Worm (Caenorhabditis elegans): ENCODE results near the gene T04C12.1.

Gene T04C12.1

DNA sequence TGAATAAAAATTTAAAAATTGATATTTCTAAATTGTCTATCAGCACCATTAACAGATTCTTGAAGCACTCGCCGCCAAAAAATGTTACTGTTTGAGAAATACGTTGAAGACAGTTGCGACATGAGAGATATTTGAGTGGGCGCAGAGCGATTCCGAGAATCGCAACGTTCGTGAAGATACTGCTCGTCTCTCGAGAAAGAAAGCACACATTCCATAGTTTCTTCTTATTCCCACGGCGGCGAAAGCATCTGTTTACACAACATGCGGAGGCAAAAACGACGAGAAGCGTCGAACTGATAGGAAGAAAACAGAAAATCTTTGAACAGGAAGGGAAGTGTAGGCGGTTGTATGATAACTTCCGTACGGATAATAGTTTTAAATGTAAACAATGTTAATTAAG is 23.4 kb upstream of the T04C12.1 start:
- TF ChIP-seq flt-1 (GFP tag; IDR thresholded peaks at IDR 0.05): no peak
- TF ChIP-seq ztf-23 (GFP tag; IDR thresholded peaks at IDR 0.05): no peak
- peak; percentile 23 for TF ChIP-seq cog-1 (tag; optimal IDR thresholded peaks at IDR 0.05)
- TF ChIP-seq med-1 (GFP tag; optimal IDR thresholded peaks at IDR 0.05; ENCODE audit: insufficient read depth): no peak
- TF ChIP-seq ref-1 (GFP tag; conservative IDR thresholded peaks at IDR 0.05): no peak

DNA sequence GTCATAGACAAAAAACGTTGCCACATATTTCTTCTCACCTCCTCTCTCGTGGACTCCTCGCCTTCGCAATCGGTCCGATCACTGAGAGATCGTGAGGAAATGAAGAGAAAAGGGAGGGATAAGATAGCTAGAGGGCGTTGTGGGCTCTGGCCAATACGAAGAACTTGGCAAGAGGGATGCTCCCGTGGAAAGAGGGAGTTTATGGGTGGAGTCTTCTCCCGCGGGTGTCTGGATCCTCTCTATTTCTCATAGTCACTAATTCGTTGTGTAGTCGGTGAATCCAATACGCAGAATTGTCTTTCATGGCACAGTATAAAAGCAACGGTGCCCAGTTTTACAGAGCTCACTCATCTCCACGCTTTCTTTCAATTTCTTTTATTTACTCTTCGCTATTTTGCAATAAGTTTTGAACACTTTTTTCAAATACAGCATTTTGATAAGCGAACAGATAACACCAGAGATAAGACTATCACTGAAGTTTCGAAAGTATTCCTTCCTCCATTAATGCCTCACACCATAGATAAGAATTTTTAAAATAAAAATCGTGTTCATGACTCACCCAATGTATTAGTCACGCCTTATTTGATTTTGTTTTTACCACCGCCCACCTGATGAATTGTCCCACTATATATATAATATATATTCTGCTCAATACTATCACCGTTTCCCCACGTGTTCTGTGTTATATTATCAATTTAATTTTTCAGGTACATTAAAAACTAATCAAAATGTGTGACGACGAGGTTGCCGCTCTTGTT is 21.5 kb upstream of the T04C12.1 start, which contains the start of gene act-1:
Gene act-1 (plus strand): TSS at position 708 of the 758 bp plus-strand sequence.
- TF ChIP-seq flt-1 (GFP tag; IDR thresholded peaks at IDR 0.05): 0 out of 2 replicates have a peak, but pooled peaks have one; percentile 27
- TF ChIP-seq cog-1 (tag; optimal IDR thresholded peaks at IDR 0.05): no peak
- TF ChIP-seq ref-1 (GFP tag; conservative IDR thresholded peaks at IDR 0.05): no peak

DNA sequence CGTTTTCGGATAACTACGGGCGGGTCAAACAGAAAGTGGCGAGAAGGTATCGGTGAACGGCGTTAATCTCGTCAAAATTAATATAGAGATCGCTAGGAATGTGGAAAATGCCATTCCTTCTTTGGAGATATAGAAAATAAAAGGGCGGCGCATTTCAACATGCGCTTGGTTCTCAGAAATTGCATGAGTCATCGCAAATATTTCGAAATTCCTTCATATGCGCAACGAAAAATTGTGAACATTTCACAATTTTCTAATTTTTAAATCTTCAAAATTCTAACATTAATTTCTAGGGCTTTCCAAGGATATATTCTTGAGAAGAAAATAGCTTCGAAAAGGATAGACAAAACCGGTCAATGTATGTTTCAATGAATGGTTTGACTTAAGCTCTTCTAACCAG is 19.8 kb upstream of the T04C12.1 start:
- TF ChIP-seq tab-1 (GFP tag; IDR thresholded peaks at IDR 0.05) (no peak), flt-1 (GFP tag; IDR thresholded peaks at IDR 0.05) (no peak), med-1 (GFP tag; optimal IDR thresholded peaks at IDR 0.05; ENCODE audit: insufficient read depth) (no peak), klf-2 (GFP tag; conservative IDR thresholded peaks at IDR 0.05) (no peak), ref-1 (GFP tag; conservative IDR thresholded peaks at IDR 0.05) (no peak), cog-1 (tag; optimal IDR thresholded peaks at IDR 0.05) (no peak), ztf-23 (GFP tag; IDR thresholded peaks at IDR 0.05) (no peak), ztf-29 (GFP tag; IDR thresholded peaks at IDR 0.05) (no peak), T22C8.4 (GFP tag; IDR thresholded peaks at IDR 0.05) (no peak)

DNA sequence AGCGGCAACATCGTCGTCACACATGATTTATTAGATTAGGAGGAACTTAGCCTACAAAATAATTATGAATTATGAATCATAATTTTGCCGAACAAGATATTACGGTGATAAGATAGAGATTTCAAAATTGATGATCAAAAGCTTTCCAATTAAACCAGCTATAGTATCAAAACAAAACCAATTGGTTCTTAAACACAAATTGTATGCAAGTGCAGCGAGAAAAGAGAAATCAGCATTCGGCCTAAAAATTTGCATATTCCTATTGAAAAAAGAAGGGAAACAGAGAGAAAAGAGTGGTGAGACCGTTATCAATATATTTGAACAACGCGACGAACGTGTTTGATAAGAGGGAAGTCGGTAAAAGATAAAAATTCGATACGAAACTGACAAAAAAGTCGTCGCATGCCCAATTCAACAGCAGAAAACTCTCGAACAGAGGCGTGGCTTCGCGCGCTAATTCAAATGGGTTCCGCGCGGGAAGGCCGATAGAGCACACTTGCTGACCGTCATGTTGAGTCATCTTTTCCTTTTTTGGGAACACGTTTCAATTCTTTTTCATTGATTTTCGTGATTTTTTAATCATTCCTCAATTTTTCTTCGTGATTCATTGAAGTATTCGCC is 19.1 kb upstream of the T04C12.1 start, which contains the start of gene act-2:
Gene act-2 (minus strand): TSS at position 51 of the 621 bp plus-strand sequence.
- TF ChIP-seq T22C8.4 (GFP tag; IDR thresholded peaks at IDR 0.05) (no peak), flt-1 (GFP tag; IDR thresholded peaks at IDR 0.05) (peak; percentile 53; the same call in 1 of the 2 replicates), tab-1 (GFP tag; IDR thresholded peaks at IDR 0.05) (no peak), ztf-23 (GFP tag; IDR thresholded peaks at IDR 0.05) (peak; percentile 14; the same call in 1 of the 2 replicates), ztf-29 (GFP tag; IDR thresholded peaks at IDR 0.05) (no peak), cog-1 (tag; optimal IDR thresholded peaks at IDR 0.05) (peak; percentile 28), med-1 (GFP tag; optimal IDR thresholded peaks at IDR 0.05; ENCODE audit: insufficient read depth) (no peak), ref-1 (GFP tag; conservative IDR thresholded peaks at IDR 0.05) (no peak), klf-2 (GFP tag; conservative IDR thresholded peaks at IDR 0.05) (no peak)

DNA sequence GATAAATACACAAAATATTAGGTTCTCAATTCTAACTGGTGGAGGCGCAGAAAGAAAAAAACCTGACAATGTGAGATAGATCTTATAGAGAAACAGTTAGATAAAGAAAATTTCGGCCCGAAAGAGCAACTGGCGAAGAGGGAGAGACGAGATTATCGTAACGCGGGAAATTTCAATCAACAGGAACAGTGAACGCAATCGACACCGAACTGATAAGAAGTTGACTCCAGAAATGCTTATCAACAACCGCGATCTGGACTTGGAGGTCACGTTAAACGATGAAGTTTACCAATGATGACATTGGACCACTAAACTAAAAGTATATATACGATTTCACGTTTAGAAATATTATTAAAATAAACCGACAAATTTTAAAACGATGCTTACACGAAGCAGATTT is 17.3 kb upstream of the T04C12.1 start:
- TF ChIP-seq tab-1 (GFP tag; IDR thresholded peaks at IDR 0.05): no peak
- TF ChIP-seq cog-1 (tag; optimal IDR thresholded peaks at IDR 0.05): no peak
- TF ChIP-seq ztf-23 (GFP tag; IDR thresholded peaks at IDR 0.05): no peak
- no peak for TF ChIP-seq klf-2 (GFP tag; conservative IDR thresholded peaks at IDR 0.05)
- TF ChIP-seq ztf-29 (GFP tag; IDR thresholded peaks at IDR 0.05): no peak
- TF ChIP-seq T22C8.4 (GFP tag; IDR thresholded peaks at IDR 0.05): no peak
- TF ChIP-seq med-1 (GFP tag; optimal IDR thresholded peaks at IDR 0.05; ENCODE audit: insufficient read depth): no peak
- TF ChIP-seq flt-1 (GFP tag; IDR thresholded peaks at IDR 0.05): no peak
- TF ChIP-seq ref-1 (GFP tag; conservative IDR thresholded peaks at IDR 0.05): no peak

DNA sequence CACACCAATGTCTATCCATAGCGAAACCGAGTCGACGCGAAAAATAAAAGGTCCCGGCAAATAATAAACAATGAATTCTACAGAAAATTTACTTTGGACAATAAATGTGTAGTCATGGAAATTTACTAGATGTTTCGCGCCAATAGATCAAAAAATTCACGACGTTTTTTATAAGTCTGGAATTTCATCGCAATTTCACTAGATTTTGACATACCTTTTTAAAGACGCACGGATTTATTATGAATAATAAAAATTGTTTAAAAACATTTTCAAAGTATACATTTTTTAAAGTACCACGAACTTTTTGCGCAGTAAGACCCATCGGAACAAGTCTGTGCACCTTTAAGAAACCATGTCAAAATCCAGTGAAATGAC is 16.9 kb upstream of the T04C12.1 start:
- TF ChIP-seq tab-1 (GFP tag; IDR thresholded peaks at IDR 0.05) (no peak), ztf-29 (GFP tag; IDR thresholded peaks at IDR 0.05) (no peak), ztf-23 (GFP tag; IDR thresholded peaks at IDR 0.05) (no peak), T22C8.4 (GFP tag; IDR thresholded peaks at IDR 0.05) (no peak), flt-1 (GFP tag; IDR thresholded peaks at IDR 0.05) (no peak), klf-2 (GFP tag; conservative IDR thresholded peaks at IDR 0.05) (no peak), ref-1 (GFP tag; conservative IDR thresholded peaks at IDR 0.05) (no peak), cog-1 (tag; optimal IDR thresholded peaks at IDR 0.05) (no peak), med-1 (GFP tag; optimal IDR thresholded peaks at IDR 0.05; ENCODE audit: insufficient read depth) (no peak)

DNA sequence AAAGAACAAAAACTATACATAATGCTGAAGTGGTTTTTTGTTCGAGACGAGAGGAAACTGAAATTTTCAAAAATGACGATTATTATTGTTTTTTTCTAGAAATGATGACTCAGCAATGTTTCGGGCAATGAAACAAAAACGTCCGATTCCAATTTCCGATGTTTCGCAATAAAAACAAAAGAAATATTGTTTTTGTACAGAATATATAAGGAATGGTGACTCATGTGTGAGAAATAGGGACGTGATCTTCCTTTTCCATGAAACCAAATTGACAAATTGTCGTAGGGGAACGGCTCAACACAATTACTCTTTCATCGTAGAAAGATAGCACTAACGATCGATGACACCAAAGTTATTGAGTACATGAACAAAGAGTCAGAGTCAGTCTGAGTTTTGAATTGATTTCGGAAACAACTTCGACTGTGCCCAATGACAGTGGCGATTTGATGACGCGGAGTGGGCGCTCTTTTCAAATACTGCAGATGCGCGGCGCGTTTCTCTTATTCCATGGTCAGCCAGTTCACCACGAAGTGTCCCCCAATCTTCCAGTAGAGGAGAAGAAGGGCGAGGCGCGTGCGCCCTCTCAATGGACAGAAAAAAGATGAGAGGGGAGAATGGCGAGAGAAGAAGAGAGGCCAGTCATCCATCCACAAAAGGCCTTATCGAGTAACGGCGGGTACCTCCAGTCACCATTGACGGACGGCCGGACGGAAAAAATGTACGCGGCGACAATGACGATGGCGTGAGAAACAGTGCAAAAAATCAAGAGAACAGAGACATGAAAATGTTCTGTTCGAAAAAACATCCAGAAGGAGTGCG is 16.3 kb upstream of the T04C12.1 start:
- TF ChIP-seq ref-1 (GFP tag; conservative IDR thresholded peaks at IDR 0.05) (no peak), tab-1 (GFP tag; IDR thresholded peaks at IDR 0.05) (no peak), ztf-29 (GFP tag; IDR thresholded peaks at IDR 0.05) (no peak), flt-1 (GFP tag; IDR thresholded peaks at IDR 0.05) (peak; percentile 48; the same call in 1 of the 2 replicates), klf-2 (GFP tag; conservative IDR thresholded peaks at IDR 0.05) (no peak), med-1 (GFP tag; optimal IDR thresholded peaks at IDR 0.05; ENCODE audit: insufficient read depth) (no peak), cog-1 (tag; optimal IDR thresholded peaks at IDR 0.05) (no peak)

DNA sequence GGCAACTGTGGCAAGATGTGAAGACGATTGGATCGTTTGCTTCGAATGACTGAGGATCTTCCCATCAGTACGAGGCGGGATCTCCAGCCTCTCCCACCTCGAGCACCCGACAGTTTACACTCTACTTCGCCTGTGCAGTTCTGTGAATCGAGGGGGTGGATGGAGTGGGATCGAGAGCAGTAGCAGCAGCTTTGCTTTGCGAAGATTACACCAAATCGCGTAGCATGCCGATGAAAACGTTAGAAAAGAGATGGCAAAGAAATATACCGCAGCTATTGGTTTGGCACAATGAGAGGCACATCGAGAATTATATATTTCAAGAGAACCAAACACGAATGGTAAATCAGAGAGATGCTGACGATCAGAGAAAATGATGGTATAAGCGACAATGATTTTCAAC is 15.4 kb upstream of the T04C12.1 start, which contains the start of gene act-3:
Gene act-3 (minus strand): TSS at position 51 of the 400 bp plus-strand sequence.
- TF ChIP-seq ref-1 (GFP tag; conservative IDR thresholded peaks at IDR 0.05): no peak
- TF ChIP-seq ztf-29 (GFP tag; IDR thresholded peaks at IDR 0.05): no peak
- peak; percentile 35 for TF ChIP-seq cog-1 (tag; optimal IDR thresholded peaks at IDR 0.05)

DNA sequence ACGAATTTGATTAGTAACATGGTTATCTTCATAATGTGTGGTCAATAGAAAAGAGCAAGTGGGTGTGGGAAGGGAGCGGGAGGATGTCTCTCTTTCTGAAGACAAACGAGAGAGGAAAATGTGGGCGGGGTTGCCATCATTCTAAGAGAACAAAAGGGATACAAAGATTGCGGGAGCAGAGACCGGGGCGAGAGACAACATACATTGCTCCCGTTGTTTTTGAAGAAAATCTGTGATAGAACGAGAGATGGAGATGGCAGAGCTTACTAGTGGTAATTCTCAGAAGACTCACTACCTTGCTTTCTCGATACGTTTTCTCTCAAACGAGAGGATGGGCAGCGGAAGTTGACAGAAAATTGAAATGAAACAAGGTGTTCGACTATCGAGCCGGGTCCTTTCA is 14.3 kb upstream of the T04C12.1 start:
- TF ChIP-seq ref-1 (GFP tag; conservative IDR thresholded peaks at IDR 0.05) (no peak), klf-2 (GFP tag; conservative IDR thresholded peaks at IDR 0.05) (no peak), med-1 (GFP tag; optimal IDR thresholded peaks at IDR 0.05; ENCODE audit: insufficient read depth) (no peak), tab-1 (GFP tag; IDR thresholded peaks at IDR 0.05) (no peak), ztf-23 (GFP tag; IDR thresholded peaks at IDR 0.05) (no peak), flt-1 (GFP tag; IDR thresholded peaks at IDR 0.05) (no peak), ztf-29 (GFP tag; IDR thresholded peaks at IDR 0.05) (no peak), T22C8.4 (GFP tag; IDR thresholded peaks at IDR 0.05) (no peak), cog-1 (tag; optimal IDR thresholded peaks at IDR 0.05) (no peak)

All from whole organism, midembryonic.